Fruit fly (Drosophila melanogaster): ENCODE measurements around the gene TyrRS.

DNA sequence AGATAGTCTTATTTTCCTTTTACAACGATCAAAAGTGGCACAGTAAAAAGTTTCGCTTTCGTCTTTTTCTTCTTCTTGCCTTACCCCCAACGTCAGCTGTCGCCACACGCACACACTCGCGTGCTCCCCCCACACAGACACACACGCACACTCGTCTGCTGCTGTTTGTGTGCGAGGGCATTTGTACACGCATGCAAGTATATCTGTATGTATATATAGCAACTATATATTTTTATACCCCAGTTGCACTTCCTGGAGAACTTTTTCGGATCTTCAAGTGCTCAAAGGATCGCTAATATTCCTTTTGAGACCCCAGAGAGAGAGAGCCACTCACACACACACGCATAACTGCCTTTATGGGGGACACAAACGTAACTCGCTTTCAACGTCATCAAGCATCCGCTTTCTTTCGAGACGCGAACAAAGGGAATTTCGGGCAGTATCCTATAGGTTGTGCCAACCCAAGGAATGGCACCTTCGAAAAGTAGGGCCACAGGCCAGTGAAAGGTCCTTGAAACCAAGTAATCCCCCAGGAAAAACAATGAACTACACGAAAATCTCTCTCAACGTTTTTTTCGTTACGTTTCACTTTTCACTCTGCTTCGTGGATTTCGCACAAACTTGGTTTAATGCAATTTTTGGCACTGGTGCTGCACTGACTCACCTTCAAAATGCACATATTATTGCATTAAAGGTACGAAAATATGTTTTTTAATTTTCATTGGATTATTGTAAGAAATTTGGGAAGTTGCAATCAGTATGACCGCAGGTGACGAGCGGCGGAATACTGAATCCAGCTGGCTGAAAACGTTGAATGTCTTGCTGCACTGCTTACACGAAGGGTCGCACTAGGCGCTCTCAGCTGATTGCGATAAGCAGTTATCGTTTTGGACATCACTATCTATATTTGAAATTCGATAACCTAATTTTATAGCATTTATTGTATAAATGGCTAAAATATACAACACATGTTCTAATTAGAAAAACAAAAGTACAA, 41.0 kb downstream of the TyrRS start, which contains the start of gene roq:
- TF ChIP-seq Gug (GFP tag; IDR thresholded peaks at IDR 0.05) = no peak
- TF ChIP-seq salr (GFP tag; optimal IDR thresholded peaks at IDR 0.05) = no peak
- TF ChIP-seq CG16779 (tag; optimal IDR thresholded peaks at IDR 0.05) = no peak
- TF ChIP-seq ss (GFP tag; optimal IDR thresholded peaks at IDR 0.05) = no peak
- no peak for TF ChIP-seq CG10669 (GFP tag; optimal IDR thresholded peaks at IDR 0.05)
